Worm (Caenorhabditis elegans) whole organism, L4/young adult: Measurements from ENCODE around the gene his-70.

Source experiments
- W03F9.2 ChIP-seq: fragments of 150-350 bp; optimal IDR thresholded peaks from 2 replicates; lab custom pipeline; 2014; ENCODE audit warnings: missing biosample characterization, missing genetic modification characterization
- dao-5 ChIP-seq: sonication (generic microtip); optimal IDR thresholded peaks from 2 replicates; lab custom pipeline; 2016; ENCODE audit warnings: missing genotype, missing genetic modification characterization, moderate library complexity, missing compliant biosample characterization
- him-1 ChIP-seq: sonication (generic microtip); optimal IDR thresholded peaks from 2 replicates; lab custom pipeline; 2016; ENCODE audit warnings: missing genotype, missing genetic modification reagents, missing genetic modification characterization, missing compliant biosample characterization

his-70 gene

DNA sequence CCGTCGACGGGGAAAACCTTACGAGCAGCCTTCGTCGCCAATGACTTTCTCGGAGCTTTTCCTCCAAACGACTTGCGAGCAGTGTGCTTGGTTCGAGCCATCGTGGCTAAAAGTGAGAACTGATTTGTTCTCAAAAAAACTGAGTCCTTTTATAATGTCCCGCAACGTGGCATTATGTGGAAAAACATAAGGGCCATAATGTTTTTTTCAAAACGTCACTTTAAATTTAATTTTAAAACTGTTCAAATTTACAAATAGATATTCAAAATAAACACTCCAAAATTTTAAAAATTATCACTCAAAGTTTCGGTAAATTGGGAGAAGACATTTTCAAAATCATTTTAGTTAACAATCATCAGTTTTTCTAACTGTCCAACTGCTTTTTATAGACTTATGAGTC is at the start of gene his-70:
his-70 (minus strand) TSS at position 101 of the 400 bp plus-strand sequence.
- TF ChIP-seq W03F9.2 (tag; lab: Kevin White, UChicago) (no peak), dao-5 (no peak), him-1 (tag; lab: Kevin White, UChicago) (no peak)

- TF ChIP-seq W03F9.2 (tag; lab: Kevin White, UChicago) (no peak), dao-5 (no peak), him-1 (tag; lab: Kevin White, UChicago) (no peak)
Observed at ce11 chrIII:4107929-4108520, 48.1 kb upstream of the his-70 start.

- TF ChIP-seq W03F9.2 (tag; lab: Kevin White, UChicago) (no peak), him-1 (tag; lab: Kevin White, UChicago) (no peak), dao-5 (no peak)
Observed at ce11 chrIII:4107227-4107626, 47.3 kb upstream of the his-70 start.

- TF ChIP-seq W03F9.2 (tag; lab: Kevin White, UChicago) (no peak), dao-5 (no peak), him-1 (tag; lab: Kevin White, UChicago) (no peak)
Observed at ce11 chrIII:4106611-4107010, 46.7 kb upstream of the his-70 start.

DNA sequence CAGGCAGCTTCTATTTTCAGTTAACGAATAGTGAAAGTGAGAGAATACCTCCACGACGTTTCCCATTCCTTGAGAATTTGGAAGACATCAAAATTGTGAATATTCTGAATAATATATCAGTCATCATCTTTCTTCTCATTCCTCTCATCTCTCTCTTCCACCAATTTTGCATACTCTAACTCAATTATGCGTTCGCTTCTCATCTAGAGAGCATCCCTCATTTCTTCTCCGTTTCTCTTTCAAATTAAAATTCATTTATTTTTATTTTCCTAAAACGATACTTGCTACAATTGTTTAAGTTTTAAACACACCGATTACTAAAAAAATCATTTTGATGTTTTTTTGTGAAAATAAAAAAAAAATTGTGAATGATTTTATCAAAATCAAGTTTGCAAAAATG is 43.3 kb upstream of the his-70 start:
- no peak for TF ChIP-seq W03F9.2 (tag; lab: Kevin White, UChicago)
- TF ChIP-seq him-1 (tag; lab: Kevin White, UChicago) = no peak
- no peak for TF ChIP-seq dao-5

DNA sequence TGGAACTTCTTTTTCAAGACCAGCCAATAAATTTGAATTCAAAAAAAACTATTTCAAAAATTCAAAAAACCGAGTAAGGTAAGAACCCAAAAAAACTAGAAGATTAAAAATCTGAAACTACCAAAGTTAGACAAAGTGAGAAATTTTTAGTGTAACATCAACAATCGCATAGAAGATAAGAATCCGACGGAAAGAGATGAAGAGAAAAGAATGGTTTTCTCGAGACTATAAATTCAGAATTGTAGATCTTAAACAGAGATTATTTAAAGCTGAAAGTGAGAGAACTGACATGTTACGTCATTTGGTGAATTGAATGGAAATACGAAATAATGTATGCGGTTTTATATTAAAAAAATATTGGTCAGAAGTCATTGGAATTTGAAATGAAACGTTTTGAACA is 42.1 kb upstream of the his-70 start:
- TF ChIP-seq W03F9.2 (tag; lab: Kevin White, UChicago) = no peak
- no peak for TF ChIP-seq him-1 (tag; lab: Kevin White, UChicago)
- TF ChIP-seq dao-5 = no peak

ce11 chrIII:4101016-4101415 is 41.1 kb upstream of the his-70 start:
- TF ChIP-seq him-1 (tag; lab: Kevin White, UChicago) (no peak), dao-5 (no peak), W03F9.2 (tag; lab: Kevin White, UChicago) (no peak)

DNA sequence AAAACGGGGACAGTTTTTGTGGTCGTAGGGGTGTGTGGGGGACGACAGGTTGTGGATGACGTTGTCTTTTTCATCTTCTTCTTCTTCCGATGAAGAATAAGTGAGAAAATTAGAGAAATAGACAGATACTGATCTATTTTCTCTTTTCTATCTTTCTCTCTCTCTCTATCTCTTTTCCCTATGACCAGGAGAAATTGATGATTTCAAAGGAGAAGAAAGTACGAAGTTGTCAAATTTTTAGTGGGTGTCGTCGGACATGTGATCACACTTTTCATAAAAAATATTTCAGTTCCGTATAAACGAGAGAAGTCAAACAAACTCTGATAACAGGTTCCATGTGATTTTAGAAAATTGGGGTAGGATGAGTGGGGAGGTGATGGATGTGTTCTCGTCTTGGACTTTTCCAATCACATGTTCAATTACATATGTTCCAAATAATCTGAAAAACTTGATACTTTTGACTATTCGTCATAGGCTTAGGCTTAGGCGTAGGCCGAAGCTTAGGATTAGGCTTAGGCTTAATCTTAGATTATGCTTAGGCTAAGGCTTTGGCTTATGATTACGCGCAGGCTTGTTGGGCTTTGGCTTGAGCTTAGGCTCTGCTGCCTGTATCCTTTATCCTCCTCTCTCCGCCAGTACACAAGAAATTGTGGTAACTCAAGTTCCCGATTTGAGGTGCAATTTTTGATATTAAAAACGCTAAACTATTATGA is 40.1 kb upstream of the his-70 start:
- no peak for TF ChIP-seq dao-5
- no peak for TF ChIP-seq him-1 (tag; lab: Kevin White, UChicago)
- TF ChIP-seq W03F9.2 (tag; lab: Kevin White, UChicago) = no peak

- TF ChIP-seq dao-5 = no peak
- no peak for TF ChIP-seq W03F9.2 (tag; lab: Kevin White, UChicago)
- no peak for TF ChIP-seq him-1 (tag; lab: Kevin White, UChicago)
Observed at ce11 chrIII:4098751-4099150, 38.8 kb upstream of the his-70 start.

DNA sequence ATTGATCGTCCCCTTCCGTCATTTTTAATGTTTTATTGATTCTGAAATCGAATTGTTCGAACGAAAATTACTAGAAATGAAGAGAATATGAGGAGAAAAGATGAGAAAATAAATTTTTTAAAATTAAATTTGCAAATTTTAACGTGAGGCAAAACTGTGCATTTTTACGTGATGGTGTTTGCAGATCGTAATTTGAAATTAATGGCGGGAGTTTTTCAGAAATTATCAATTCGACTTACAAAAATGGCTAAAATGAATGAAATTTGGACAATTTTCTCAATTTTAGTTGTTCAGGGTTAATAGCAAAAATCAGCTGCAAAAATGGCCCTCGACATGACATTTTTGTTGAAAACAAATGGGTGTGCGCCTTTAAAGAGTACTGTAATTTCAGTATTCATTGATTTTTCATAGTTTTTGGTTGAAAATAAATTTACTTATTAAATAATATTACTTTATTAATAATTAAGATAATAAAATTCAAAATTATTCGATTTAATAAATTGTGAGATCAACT is 38.2 kb upstream of the his-70 start, which contains the start of gene rei-1:
rei-1 (minus strand) TSS at position 84 of the 514 bp plus-strand sequence.
- TF ChIP-seq him-1 (tag; lab: Kevin White, UChicago) = no peak
- TF ChIP-seq dao-5 = no peak
- TF ChIP-seq W03F9.2 (tag; lab: Kevin White, UChicago) = no peak

DNA sequence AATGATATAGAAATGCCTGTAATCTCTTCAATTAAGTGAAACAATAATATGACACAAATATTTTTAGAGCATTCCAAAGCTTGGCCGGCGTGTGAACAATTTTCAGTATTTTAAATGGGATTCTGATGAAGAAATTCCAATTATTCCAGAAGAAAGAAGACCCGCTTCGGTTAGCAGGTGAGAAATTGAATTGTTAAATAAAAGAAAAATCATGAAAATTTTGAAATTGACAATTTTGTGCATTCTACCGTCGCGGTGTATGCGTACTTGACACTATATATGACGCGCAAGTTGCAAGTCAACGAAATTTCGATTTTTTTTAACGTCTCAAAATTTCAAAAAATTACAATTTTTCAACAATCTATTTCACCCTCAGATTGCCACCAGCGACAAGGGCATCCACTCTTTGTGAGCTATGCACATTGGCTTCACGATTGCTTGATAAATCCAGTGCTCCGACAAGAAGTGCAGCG is 36.5 kb upstream of the his-70 start:
- TF ChIP-seq him-1 (tag; lab: Kevin White, UChicago) (no peak), dao-5 (no peak), W03F9.2 (tag; lab: Kevin White, UChicago) (no peak)

- TF ChIP-seq dao-5 (no peak), W03F9.2 (tag; lab: Kevin White, UChicago) (no peak), him-1 (tag; lab: Kevin White, UChicago) (no peak)
Observed at ce11 chrIII:4095441-4096095, 35.6 kb upstream of the his-70 start, which contains the start of gene C03C10.7. Gene C03C10.7, plus strand, starts transcription at chrIII:4096045.

ce11 chrIII:4094681-4095080 is 34.8 kb upstream of the his-70 start, which contains the start of gene rnr-2:
Gene rnr-2, minus strand, starts transcription at chrIII:4094921.
- no peak for TF ChIP-seq him-1 (tag; lab: Kevin White, UChicago)
- TF ChIP-seq dao-5 = no peak
- TF ChIP-seq W03F9.2 (tag; lab: Kevin White, UChicago) = no peak

DNA sequence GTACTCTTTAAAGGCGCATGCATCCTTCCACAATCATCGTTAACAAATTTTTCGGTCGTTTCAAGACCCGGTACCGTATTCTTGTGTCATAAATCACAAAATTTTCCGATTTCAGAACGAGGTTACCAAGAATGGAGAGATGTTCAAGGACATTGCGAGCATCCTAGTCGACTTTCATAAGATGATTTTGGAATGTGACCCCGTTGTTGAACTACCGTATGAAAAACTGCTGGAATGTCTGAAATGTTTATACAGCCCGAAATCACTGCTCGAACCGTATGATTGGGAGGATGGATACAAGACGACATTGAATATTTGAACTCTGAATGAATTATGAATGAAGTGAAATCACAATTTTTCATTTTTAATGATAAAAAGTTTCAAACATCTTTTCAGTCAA is 33.0 kb upstream of the his-70 start:
- no peak for TF ChIP-seq him-1 (tag; lab: Kevin White, UChicago)
- TF ChIP-seq dao-5 = no peak
- TF ChIP-seq W03F9.2 (tag; lab: Kevin White, UChicago) = no peak
